Fruit fly (Drosophila melanogaster): ENCODE results near the gene Tpc1.

DNA sequence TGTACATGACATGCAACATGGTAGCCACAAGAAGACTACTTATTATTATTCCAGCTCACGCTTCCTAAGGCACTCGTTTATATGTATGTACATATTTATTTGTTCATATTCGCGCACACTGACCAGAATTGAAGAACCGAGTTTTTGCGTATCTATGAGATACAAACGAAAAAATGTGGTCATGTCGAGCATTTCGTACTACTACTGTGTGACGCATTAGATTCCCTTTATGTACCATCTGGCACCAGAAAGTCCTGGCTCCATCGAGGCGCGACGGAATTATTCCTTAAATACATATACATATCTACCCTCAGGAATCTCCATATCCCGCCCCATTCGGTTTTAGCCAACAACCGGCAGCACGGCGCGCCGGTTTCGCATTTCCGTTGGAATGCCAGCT, 31.4 kb downstream of the Tpc1 start:
- TF ChIP-seq bab1 (GFP tag; optimal IDR thresholded peaks at IDR 0.05) (no peak), tj (GFP tag; optimal IDR thresholded peaks at IDR 0.05) (no peak), cic (GFP tag; optimal IDR thresholded peaks at IDR 0.05) (no peak), pad (GFP tag; optimal IDR thresholded peaks at IDR 0.05) (no peak), CG7101 (tag; optimal IDR thresholded peaks at IDR 0.05) (no peak), Hr96 (GFP tag; optimal IDR thresholded peaks at IDR 0.05) (no peak), CG1620 (GFP tag; optimal IDR thresholded peaks at IDR 0.05) (no peak), toe (GFP tag; optimal IDR thresholded peaks at IDR 0.05) (no peak), Mnt (GFP tag; optimal IDR thresholded peaks at IDR 0.05) (no peak), CG11617 (GFP tag; optimal IDR thresholded peaks at IDR 0.05) (no peak), CG33017 (tag; optimal IDR thresholded peaks at IDR 0.05) (no peak), ovo (GFP tag; optimal IDR thresholded peaks at IDR 0.05) (no peak), kay (GFP tag; ENCODE audit: borderline replicate concordance) (no peak), CG7045 (GFP tag; optimal IDR thresholded peaks at IDR 0.05) (no peak)

All from whole organism, adult.